Fruit fly (Drosophila melanogaster) whole organism: ENCODE measurements around the gene Neto.

ENCODE experiments used
- CG8478 ChIP-seq: fragments of >200 bp; optimal IDR thresholded peaks from 2 replicates; lab custom pipeline; 2018; ENCODE audit warnings: inconsistent platforms
- Dll ChIP-seq: fragments of >200 bp; optimal IDR thresholded peaks from 2 replicates; lab custom pipeline; 2017
- EcR ChIP-seq, 2 experiments: fragments of >200 bp; optimal IDR thresholded peaks; 2 replicates each; lab custom pipeline; 2017; ENCODE audit warnings: missing biosample characterization in 2 of 2, missing genetic modification characterization in 2 of 2, missing genetic modification reagents in 2 of 2
- pan ChIP-seq: fragments of >200 bp; optimal IDR thresholded peaks from 2 replicates; lab custom pipeline; 2017
- psq ChIP-seq: fragments of >200 bp; optimal IDR thresholded peaks from 2 replicates; lab custom pipeline; 2017
- usp ChIP-seq: fragments of >200 bp; optimal IDR thresholded peaks from 2 replicates; lab custom pipeline; 2017; ENCODE audit warnings: missing biosample characterization, missing genetic modification characterization, mixed read lengths

The Neto gene

DNA sequence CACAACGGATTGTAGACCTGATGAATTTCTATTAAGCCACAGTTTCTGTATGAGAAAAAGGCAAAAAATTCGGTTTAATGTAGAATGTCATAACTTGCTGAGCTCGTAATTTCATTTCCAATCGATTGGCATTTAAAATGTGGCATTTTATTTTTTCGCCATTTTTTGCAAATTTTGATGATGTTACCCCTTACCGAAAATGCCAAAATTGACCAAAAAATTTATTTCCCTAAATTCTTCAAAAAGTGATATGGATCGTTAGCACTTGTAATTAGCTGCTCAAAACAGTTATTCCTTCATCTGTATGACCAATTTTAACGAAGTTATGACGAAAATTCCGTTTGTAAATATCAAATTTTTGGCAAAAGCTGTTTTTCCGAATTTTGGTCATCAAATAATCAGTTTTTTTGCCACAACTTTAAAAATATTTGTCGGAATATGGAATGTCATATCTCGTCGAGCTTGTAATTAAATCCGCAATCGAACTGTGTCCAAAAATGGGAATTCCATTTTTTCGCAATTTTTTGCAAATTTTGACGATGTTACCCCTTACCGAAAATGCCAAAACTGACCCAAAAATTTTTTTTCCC lies 84.6 kb downstream of the Neto start, which contains the start of gene CG44428:
Gene CG44428, minus strand, starts transcription at position 51 of the 590 bp plus-strand sequence.
- no peak for TF ChIP-seq Dll (lab: Kevin White, UChicago)
- no peak for TF ChIP-seq psq

DNA sequence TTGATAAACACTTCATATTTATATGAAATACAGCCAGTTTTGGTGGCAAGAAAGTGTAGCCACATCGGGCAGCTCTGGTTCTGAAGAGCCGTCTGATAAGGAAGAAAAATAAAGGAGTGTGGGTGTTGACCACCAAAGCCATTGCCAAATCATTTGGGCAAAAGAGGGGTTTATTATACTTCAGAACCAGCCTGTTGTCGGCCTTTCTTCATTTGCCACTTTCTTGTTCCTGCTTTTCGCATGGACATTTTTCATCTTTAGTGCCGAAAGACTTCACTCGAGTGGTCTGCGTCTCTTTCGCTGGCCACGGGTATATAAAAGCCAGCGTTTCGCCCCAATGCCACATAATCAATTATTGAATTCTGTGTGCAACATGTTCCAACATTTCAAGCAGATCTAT lies 88.4 kb downstream of the Neto start, which contains the start of gene CG15756:
Gene CG15756, plus strand, starts transcription at position 301 of the 400 bp plus-strand sequence.
- TF ChIP-seq pan (lab: Kevin White, UChicago) (no peak), usp (no peak), psq (no peak)

DNA sequence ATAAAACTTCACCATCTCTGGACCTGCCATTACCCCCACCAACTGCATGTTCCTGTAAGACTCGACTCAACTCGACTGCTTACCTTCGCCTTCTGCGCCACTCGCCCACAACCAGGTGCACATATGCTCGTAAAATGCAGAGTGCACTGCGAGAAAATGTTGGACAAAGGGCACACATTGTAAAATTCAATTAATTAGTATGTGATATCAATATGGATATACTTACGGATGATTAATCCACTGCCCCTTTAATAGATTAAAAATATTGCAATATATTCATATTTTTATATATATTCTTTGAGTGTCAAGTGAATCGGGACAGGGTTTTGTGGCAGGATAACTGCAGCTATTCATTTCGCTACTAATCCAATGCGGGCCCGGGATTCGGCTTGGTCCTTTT lies 91.1 kb downstream of the Neto start:
- TF ChIP-seq pan (lab: Kevin White, UChicago) (no peak), CG8478 (no peak)

DNA sequence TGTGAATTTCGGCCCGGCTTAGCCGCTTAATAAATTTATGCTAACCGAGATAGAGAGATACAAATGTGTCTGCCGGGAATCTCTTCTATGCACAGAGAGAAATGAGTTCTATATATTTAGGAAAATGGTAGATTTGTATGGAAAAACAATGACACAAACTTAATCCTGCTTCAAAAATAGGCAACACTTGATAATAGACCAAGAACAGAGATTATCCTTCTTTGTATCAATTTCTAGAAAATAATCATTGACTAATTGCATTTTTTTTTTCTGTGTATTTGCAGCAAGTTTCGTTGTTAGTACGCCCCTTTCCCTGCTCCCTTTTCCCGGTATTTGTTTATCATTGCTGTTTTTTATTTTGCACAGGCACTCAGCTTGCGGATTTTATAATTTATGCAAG lies 93.7 kb downstream of the Neto start:
- TF ChIP-seq usp (no peak), CG8478 (no peak)

DNA sequence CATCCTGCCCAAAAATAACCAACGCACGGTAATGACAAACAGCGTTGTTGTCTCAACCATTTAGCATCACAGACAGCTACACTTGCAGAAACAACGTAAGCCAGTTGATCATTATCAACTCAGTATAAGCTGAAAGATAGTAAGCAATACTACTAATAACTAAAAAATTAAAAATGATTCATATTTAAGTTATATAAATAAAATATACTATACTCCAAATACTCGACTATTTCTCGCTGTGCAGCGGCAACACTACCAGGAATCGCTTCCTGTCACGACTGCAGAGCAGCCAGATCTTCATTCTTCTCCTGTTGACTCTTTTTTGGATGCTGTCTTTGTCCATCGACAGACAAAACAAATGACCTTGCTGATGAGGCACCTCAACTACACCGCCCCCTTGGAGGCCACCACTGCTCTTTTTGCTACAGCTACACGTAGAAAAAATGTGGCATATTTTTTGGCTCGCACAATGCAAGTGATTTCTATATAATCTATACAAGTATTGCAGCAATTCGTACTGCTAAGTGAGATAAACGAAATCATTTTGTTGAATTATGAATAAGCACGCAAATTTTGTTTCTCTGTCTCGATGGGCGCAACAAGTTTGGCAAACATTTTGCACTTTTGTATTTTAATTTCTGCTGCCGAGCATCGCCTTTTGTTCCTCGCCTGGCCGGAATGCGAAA lies 95.4 kb downstream of the Neto start:
- TF ChIP-seq CG8478 (no peak), pan (lab: Kevin White, UChicago) (no peak), EcR (GFP tag; optimal IDR thresholded peaks at IDR 0.05; lab: Kevin White, UChicago) (no peak)

DNA sequence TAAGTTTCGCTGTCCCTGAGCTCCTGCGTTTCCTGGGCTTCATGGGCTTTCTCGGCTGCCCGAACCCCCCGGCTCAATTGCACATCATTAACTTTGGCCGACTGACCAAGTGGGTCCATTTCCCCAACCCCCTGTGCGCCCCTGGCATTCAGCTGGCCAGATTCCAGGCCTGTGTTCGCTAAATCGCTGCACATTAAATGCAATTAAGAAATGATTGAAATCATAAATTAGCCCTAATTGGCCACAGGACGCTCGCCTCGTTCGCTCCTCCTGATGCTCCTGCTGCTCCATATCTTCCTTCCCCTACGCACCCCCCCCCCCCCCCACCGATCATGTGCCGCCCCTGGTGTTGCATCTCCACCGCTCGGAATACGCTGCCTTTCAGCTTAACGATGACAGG lies 96.4 kb downstream of the Neto start:
- TF ChIP-seq usp (no peak), pan (lab: Kevin White, UChicago) (no peak), Dll (lab: Kevin White, UChicago) (peak; percentile 79), CG8478 (no peak)

DNA sequence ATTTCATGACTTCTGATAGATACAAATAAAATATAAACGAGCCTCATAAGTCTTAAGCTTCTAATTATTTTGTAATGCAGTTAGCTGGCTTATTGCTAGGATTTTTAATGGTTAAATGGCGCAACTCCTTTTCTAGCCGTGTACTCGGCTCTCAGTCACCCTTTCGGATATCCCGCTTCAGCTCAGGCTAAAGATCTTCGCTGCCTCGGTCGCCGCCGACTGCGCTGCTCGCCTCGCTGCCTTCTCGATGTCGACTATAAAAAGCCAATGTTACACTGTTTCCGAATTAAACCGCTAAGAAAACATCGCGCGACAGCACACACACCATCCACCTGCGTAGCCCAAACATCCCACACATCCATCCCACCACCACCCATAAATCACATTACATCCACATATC lies 97.6 kb downstream of the Neto start, which contains the start of gene Cpr12A:
Gene Cpr12A, plus strand, starts transcription at position 301 of the 400 bp plus-strand sequence.
- TF ChIP-seq EcR (GFP tag; optimal IDR thresholded peaks at IDR 0.05; lab: Kevin White, UChicago) (no peak), psq (no peak), Dll (lab: Kevin White, UChicago) (no peak), CG8478 (no peak), pan (lab: Kevin White, UChicago) (no peak), usp (no peak)

DNA sequence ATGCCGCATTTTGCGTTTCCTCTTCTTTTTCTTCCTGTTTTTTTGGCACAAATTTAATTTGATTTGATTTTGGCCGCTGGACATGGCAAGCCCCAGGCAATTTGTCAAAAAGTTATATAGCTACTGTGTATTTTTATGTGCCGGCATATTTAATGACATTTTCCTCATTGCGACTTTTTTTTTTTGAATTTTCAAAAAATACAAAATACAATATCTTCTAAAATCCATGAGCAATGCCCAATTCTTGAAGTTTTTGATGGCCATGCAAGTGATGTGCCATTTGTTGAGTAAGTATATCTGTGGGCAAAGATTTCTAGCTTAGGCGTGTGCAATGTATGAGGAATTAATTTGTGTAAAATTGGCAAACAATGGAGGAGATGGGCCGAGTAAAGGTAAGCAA lies 110.0 kb downstream of the Neto start, which contains the start of gene CG11816:
Gene CG11816, minus strand, starts transcription at position 101 of the 400 bp plus-strand sequence.
- TF ChIP-seq pan (lab: Kevin White, UChicago) (no peak), usp (no peak), Dll (lab: Kevin White, UChicago) (no peak), psq (no peak), EcR (GFP tag; optimal IDR thresholded peaks at IDR 0.05; lab: Kevin White, UChicago) (no peak), CG8478 (no peak)

DNA sequence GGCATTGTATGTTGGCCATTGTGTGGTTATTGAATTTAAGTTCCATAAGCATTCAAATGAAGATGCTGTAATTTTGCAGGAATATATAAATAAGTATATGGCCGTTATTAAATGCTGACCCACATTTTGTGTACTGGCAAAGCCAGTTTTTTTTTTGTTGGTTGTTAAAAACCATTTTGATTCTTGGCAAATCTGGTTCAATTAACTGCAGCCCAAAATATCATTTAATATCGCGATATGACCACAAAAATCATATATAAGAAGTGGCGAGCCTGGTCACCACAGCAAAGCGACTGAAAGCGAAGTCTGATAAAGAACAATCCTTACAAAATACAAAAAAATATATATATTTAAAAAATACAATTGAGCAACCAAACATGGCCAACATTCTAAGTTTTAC lies 110.5 kb downstream of the Neto start, which contains the start of gene CG32631:
Gene CG32631, plus strand, starts transcription at position 301 of the 400 bp plus-strand sequence.
- TF ChIP-seq CG8478 = no peak
- TF ChIP-seq psq = no peak
- TF ChIP-seq Dll (lab: Kevin White, UChicago) = no peak
- no peak for TF ChIP-seq EcR (GFP tag; optimal IDR thresholded peaks at IDR 0.05; lab: Kevin White, UChicago)
- no peak for TF ChIP-seq pan (lab: Kevin White, UChicago)
- TF ChIP-seq usp = no peak

DNA sequence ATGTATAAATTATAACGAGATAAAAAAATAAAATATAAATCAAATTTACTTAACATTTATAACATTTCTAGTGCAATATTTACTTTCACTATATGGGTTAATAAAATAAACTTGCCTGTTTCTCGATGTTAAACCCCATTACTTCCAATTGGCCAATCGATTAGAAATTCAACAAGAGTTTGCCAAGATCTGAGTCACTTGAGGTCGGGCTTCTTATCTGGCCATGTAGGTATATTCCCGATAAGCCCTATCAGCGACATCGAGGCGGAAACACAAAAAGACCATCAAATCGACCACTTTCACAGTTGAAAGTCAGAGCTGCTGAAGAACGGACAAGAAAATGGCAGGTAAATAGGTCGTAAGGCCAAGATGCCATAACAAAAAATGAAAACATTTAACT lies 115.7 kb downstream of the Neto start, which contains the start of gene CG32633:
Gene CG32633, plus strand, starts transcription at position 301 of the 400 bp plus-strand sequence.
- TF ChIP-seq EcR (GFP tag; optimal IDR thresholded peaks at IDR 0.05; lab: Kevin White, UChicago) (no peak), CG8478 (no peak), usp (no peak), Dll (lab: Kevin White, UChicago) (no peak), psq (no peak), pan (lab: Kevin White, UChicago) (no peak)

DNA sequence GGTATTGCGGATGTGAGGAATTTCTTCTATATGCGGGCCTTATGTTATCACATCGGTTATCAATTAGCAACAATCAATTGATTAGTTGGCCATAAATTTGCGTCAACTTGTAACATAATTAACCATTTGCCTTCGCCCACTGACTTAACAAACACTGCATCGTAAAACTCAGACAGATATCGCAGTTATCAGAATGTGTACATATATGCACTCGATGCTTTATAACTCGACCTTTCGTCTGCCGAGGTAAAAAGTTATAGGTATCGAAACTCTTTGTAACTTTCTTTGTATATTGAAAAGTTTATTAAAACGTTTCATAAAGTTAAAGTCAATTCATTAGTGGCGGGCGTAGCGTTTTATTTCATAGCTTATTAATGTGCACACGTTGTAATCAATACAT lies 117.3 kb downstream of the Neto start:
- TF ChIP-seq pan (lab: Kevin White, UChicago) (no peak), Dll (lab: Kevin White, UChicago) (no peak), EcR (GFP tag; optimal IDR thresholded peaks at IDR 0.05; lab: Kevin White, UChicago) (no peak), psq (no peak), usp (no peak), CG8478 (no peak)

DNA sequence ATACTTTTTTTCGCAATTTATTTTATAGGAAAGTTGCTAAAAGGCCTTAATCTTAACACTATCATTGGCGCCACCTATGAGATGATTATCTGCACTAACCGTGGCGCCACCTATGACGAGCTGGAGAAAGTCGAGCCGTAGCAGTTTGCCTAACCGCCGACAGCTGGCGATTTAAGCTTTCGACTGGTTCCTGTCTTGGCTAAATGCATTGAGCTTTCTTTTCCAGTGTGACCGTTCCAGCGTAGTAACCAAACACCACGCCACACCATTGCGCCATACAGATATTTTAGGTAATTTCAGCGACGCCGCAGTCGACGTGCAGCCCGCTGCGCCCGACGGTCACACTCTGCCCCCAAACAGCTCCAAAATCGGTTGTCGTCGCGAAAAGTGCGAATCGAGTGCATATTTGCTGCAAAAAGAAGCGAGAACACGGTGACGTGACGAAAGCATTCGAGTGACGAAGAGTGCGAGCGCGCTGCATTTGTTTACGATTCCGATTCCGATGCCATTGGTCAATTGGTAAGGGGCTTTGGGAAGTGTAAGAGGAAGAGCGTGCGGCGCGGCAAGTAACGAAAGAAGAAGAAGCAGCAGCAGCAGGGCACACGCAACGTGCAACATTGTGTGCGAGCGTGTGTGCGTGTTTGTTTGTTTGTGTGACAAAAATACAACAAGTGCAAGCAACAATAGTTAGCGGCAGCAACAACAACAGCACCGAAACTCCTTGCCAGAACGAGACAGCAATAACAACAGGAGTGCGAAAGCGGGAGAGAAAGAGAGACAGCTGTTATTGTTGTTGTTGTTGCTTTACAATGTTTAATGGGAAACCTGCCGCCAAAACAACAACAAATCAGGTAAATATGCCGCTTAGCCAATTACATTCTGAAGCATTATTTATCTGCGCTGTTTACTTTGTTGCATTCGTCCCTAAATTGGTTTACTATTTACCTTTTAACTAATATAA lies 118.1 kb downstream of the Neto start, which contains the start of the genes CG46311 and Tpst:
Gene CG46311, plus strand, starts transcription at position 341 of the 961 bp plus-strand sequence.
Gene Tpst, plus strand, starts transcription at position 341 of the 961 bp plus-strand sequence.
- TF ChIP-seq EcR (GFP tag; optimal IDR thresholded peaks at IDR 0.05; lab: Kevin White, UChicago) (no peak), CG8478 (no peak), pan (lab: Kevin White, UChicago) (no peak), usp (no peak), Dll (lab: Kevin White, UChicago) (no peak), psq (no peak)
